Worm (Caenorhabditis elegans) whole organism, L3 larva: ENCODE measurements around the gene Y43F4A.4.

Experiments
- R02D3.7 ChIP-seq: fragments of 150-350 bp; optimal IDR thresholded peaks from 2 replicates; lab custom pipeline; 2014; ENCODE audit warnings: missing biosample characterization, missing genetic modification characterization
- ZK546.5 ChIP-seq: sonication (generic microtip); optimal IDR thresholded peaks from 2 replicates; lab custom pipeline; 2017; ENCODE audit warnings: missing biosample characterization, missing genetic modification characterization
- aly-2 ChIP-seq: fragments of 150-350 bp; optimal IDR thresholded peaks from 2 replicates; lab custom pipeline; 2014; ENCODE audit warnings: missing biosample characterization, missing genetic modification characterization
- ama-1 ChIP-seq: fragments of 150-350 bp; optimal IDR thresholded peaks from 2 replicates; lab custom pipeline; 2018
- ceh-16 ChIP-seq: sonication (generic microtip); optimal IDR thresholded peaks from 2 replicates; lab custom pipeline; 2017; ENCODE audit warnings: missing biosample characterization, missing genetic modification characterization
- ceh-28 ChIP-seq: fragments of 150-350 bp; optimal IDR thresholded peaks from 2 replicates; lab custom pipeline; 2014; ENCODE audit warnings: missing biosample characterization, missing genetic modification reagents, missing genetic modification characterization
- ceh-82 ChIP-seq: fragments of 150-350 bp; optimal IDR thresholded peaks from 2 replicates; lab custom pipeline; 2014; ENCODE audit warnings: missing biosample characterization, missing genetic modification characterization
- ceh-9 ChIP-seq: sonication (generic microtip); optimal IDR thresholded peaks from 2 replicates; lab custom pipeline; 2018; ENCODE audit warnings: missing biosample characterization, missing genetic modification characterization
- daf-12 ChIP-seq: fragments of 150-350 bp; optimal IDR thresholded peaks from 2 replicates; lab custom pipeline; 2014; ENCODE audit warnings: missing biosample characterization, missing genetic modification reagents, missing genetic modification characterization
- egl-27 ChIP-seq: sonication (generic microtip); optimal IDR thresholded peaks from 4 replicates; lab custom pipeline; 2017; ENCODE audit warnings: missing biosample characterization, missing genetic modification reagents, missing genetic modification characterization
- egl-5 ChIP-seq: fragments of 150-350 bp; optimal IDR thresholded peaks from 2 replicates; lab custom pipeline; 2017; ENCODE audit warnings: missing biosample characterization, missing genetic modification reagents, missing genetic modification characterization, inconsistent platforms
- elt-1 ChIP-seq: fragments of 150-350 bp; optimal IDR thresholded peaks from 2 replicates; lab custom pipeline; 2014; ENCODE audit warnings: missing biosample characterization, missing genetic modification characterization
- elt-2 ChIP-seq: sonication (generic microtip); optimal IDR thresholded peaks from 2 replicates; lab custom pipeline; 2016; ENCODE audit warnings: missing genetic modification reagents, mild to moderate bottlenecking, missing genetic modification characterization, missing compliant biosample characterization
- elt-3 ChIP-seq, 3 experiments: fragments of 150-350 bp in 1 of 3; sonication (generic microtip) in 2 of 3; optimal IDR thresholded peaks; 2 replicates in 2 of 3; 4 replicates in 1 of 3; lab custom pipeline; 2014 to 2017; ENCODE audit warnings: missing biosample characterization in 3 of 3, missing genetic modification characterization in 3 of 3
- eor-1 ChIP-seq, 2 experiments: fragments of 150-350 bp; optimal IDR thresholded peaks; 2 replicates each; lab custom pipeline; 2014 to 2018; ENCODE audit warnings: missing biosample characterization in 2 of 2, missing genetic modification characterization in 2 of 2
- fkh-10 ChIP-seq: sonication (generic microtip); optimal IDR thresholded peaks from 2 replicates; lab custom pipeline; 2017; ENCODE audit warnings: missing biosample characterization, missing genetic modification reagents, missing genetic modification characterization
- fkh-2 ChIP-seq: fragments of 150-350 bp; optimal IDR thresholded peaks from 2 replicates; lab custom pipeline; 2014; ENCODE audit warnings: missing biosample characterization, missing genetic modification reagents, missing genetic modification characterization
- hmg-11 ChIP-seq: sonication (generic microtip); optimal IDR thresholded peaks from 2 replicates; lab custom pipeline; 2016; ENCODE audit warnings: missing genetic modification characterization, missing compliant biosample characterization
- jun-1 ChIP-seq: fragments of 150-350 bp; optimal IDR thresholded peaks from 2 replicates; lab custom pipeline; 2014; ENCODE audit warnings: missing biosample characterization, missing genetic modification reagents, missing genetic modification characterization
- lin-15B ChIP-seq: fragments of 150-350 bp; optimal IDR thresholded peaks from 2 replicates; lab custom pipeline; 2014; ENCODE audit warnings: missing biosample characterization, missing genetic modification characterization
- lin-39 ChIP-seq: fragments of 150-350 bp; optimal IDR thresholded peaks from 2 replicates; lab custom pipeline; 2018; ENCODE audit warnings: missing biosample characterization, missing genetic modification reagents, missing genetic modification characterization
- lsy-12 ChIP-seq: sonication (generic microtip); optimal IDR thresholded peaks from 2 replicates; lab custom pipeline; 2016; ENCODE audit warnings: mild to moderate bottlenecking, missing genetic modification characterization, missing compliant biosample characterization
- mdl-1 ChIP-seq: fragments of 150-350 bp; optimal IDR thresholded peaks from 2 replicates; lab custom pipeline; 2014; ENCODE audit warnings: missing biosample characterization, missing genetic modification characterization
- mml-1 ChIP-seq: fragments of 150-350 bp; sonication (generic microtip); optimal IDR thresholded peaks from 3 replicates; lab custom pipeline; 2014; ENCODE audit warnings: missing biosample characterization, missing genetic modification characterization
- nfya-1 ChIP-seq: sonication (generic microtip); optimal IDR thresholded peaks from 2 replicates; lab custom pipeline; 2017; ENCODE audit warnings: missing genetic modification characterization, mild to moderate bottlenecking, missing compliant biosample characterization, antibody characterized with exemption, moderate library complexity; ENCODE audit not compliant: insufficient read depth
- nhr-11 ChIP-seq: fragments of 150-350 bp; optimal IDR thresholded peaks from 2 replicates; lab custom pipeline; 2014; ENCODE audit warnings: missing biosample characterization, missing genetic modification characterization
- nhr-12 ChIP-seq: fragments of 150-350 bp; optimal IDR thresholded peaks from 2 replicates; lab custom pipeline; 2014; ENCODE audit warnings: missing biosample characterization, missing genetic modification characterization
- nhr-23 ChIP-seq: fragments of 150-350 bp; optimal IDR thresholded peaks from 2 replicates; lab custom pipeline; 2014; ENCODE audit warnings: missing biosample characterization, missing genetic modification reagents, missing genetic modification characterization
- nhr-237 ChIP-seq: fragments of 150-350 bp; optimal IDR thresholded peaks from 2 replicates; lab custom pipeline; 2014; ENCODE audit warnings: missing biosample characterization, missing genetic modification characterization
- nhr-28 ChIP-seq: fragments of 150-350 bp; optimal IDR thresholded peaks from 2 replicates; lab custom pipeline; 2014; ENCODE audit warnings: missing biosample characterization, missing genetic modification characterization
- nhr-43 ChIP-seq: sonication (generic microtip); optimal IDR thresholded peaks from 2 replicates; lab custom pipeline; 2016; ENCODE audit warnings: mild to moderate bottlenecking, missing genetic modification characterization, missing compliant biosample characterization; ENCODE audit not compliant: poor library complexity, severe bottlenecking
- nhr-67 ChIP-seq: fragments of 150-350 bp; optimal IDR thresholded peaks from 2 replicates; lab custom pipeline; 2014; ENCODE audit warnings: missing biosample characterization, missing genetic modification characterization
- nhr-76 ChIP-seq: fragments of 150-350 bp; sonication (generic microtip); optimal IDR thresholded peaks from 5 replicates; lab custom pipeline; 2014; ENCODE audit warnings: missing biosample characterization, missing genetic modification characterization
- nhr-77 ChIP-seq: fragments of 150-350 bp; optimal IDR thresholded peaks from 2 replicates; lab custom pipeline; 2014; ENCODE audit warnings: missing biosample characterization, missing genetic modification characterization
- pha-4 ChIP-seq: fragments of 150-350 bp; optimal IDR thresholded peaks from 2 replicates; lab custom pipeline; 2014; ENCODE audit warnings: missing biosample characterization, missing genetic modification reagents, missing genetic modification characterization
- pqm-1 ChIP-seq: fragments of 150-350 bp; optimal IDR thresholded peaks from 2 replicates; lab custom pipeline; 2017; ENCODE audit warnings: missing biosample characterization, missing genetic modification characterization, inconsistent platforms
- skn-1 ChIP-seq: fragments of 150-350 bp; optimal IDR thresholded peaks from 2 replicates; lab custom pipeline; 2014; ENCODE audit warnings: missing biosample characterization, missing genetic modification characterization
- snpc-4 ChIP-seq: fragments of 150-350 bp; optimal IDR thresholded peaks from 2 replicates; lab custom pipeline; 2014; ENCODE audit warnings: missing biosample characterization, missing genetic modification characterization
- tbx-2 ChIP-seq: sonication (generic microtip); optimal IDR thresholded peaks from 2 replicates; lab custom pipeline; 2016; ENCODE audit warnings: mild to moderate bottlenecking, missing genetic modification characterization, missing compliant biosample characterization
- unc-39 ChIP-seq: sonication (generic microtip); optimal IDR thresholded peaks from 4 replicates; lab custom pipeline; 2017; ENCODE audit warnings: missing biosample characterization, missing genetic modification characterization
- unc-62 ChIP-seq: fragments of 150-350 bp; sonication (generic microtip); optimal IDR thresholded peaks from 4 replicates; lab custom pipeline; 2014; ENCODE audit warnings: missing biosample characterization, missing genetic modification reagents, missing genetic modification characterization
- zag-1 ChIP-seq: fragments of 150-350 bp; optimal IDR thresholded peaks from 2 replicates; lab custom pipeline; 2014; ENCODE audit warnings: missing biosample characterization, missing genetic modification characterization
- ztf-4 ChIP-seq: fragments of 150-350 bp; optimal IDR thresholded peaks from 2 replicates; lab custom pipeline; 2014; ENCODE audit warnings: missing biosample characterization, missing genetic modification characterization

The Y43F4A.4 gene

ce11 chrIII:13270896-13271295, 25.5 kb downstream of the Y43F4A.4 start:
- peak; percentile 23 for TF ChIP-seq lin-39 (tag; lab: Kevin White, UChicago)
- TF ChIP-seq R02D3.7 (tag; lab: Kevin White, UChicago) = no peak
- no peak for TF ChIP-seq elt-2 (tag; lab: Kevin White, UChicago)
- no peak for TF ChIP-seq ztf-4 (tag; lab: Kevin White, UChicago)
- no peak for TF ChIP-seq elt-1 (tag; lab: Kevin White, UChicago)
- peak; percentile 62 for TF ChIP-seq fkh-10 (GFP tag; lab: Kevin White, UChicago)
- no peak for TF ChIP-seq mdl-1
- TF ChIP-seq nhr-28 (tag; lab: Kevin White, UChicago) = no peak
- peak; percentile 64 for TF ChIP-seq nfya-1 (tag; lab: Kevin White, UChicago)
- TF ChIP-seq fkh-2 (tag; lab: Kevin White, UChicago) = no peak

- no peak for TF ChIP-seq elt-2 (tag; lab: Kevin White, UChicago)
- TF ChIP-seq nfya-1 (tag; lab: Kevin White, UChicago) = no peak
- no peak for TF ChIP-seq R02D3.7 (tag; lab: Kevin White, UChicago)
- TF ChIP-seq ztf-4 (tag; lab: Kevin White, UChicago) = no peak
- no peak for TF ChIP-seq nhr-237 (tag; lab: Kevin White, UChicago)
- no peak for TF ChIP-seq ceh-28 (tag; lab: Kevin White, UChicago)
- no peak for TF ChIP-seq lin-39 (tag; lab: Kevin White, UChicago)
- no peak for TF ChIP-seq tbx-2 (tag; lab: Kevin White, UChicago)
- TF ChIP-seq ceh-82 (tag; lab: Kevin White, UChicago) = no peak
- TF ChIP-seq ama-1 (lab: Kevin White, UChicago) = no peak
- TF ChIP-seq pha-4 = no peak
- no peak for TF ChIP-seq nhr-11 (tag; lab: Kevin White, UChicago)
- TF ChIP-seq lsy-12 (tag; lab: Kevin White, UChicago) = no peak
- TF ChIP-seq snpc-4 (tag; lab: Kevin White, UChicago) = no peak
- TF ChIP-seq nhr-12 (tag; lab: Kevin White, UChicago) = no peak
- no peak for TF ChIP-seq mml-1 (tag; lab: Kevin White, UChicago)
- TF ChIP-seq, all 47 proteins: peak for 0
Observed at ce11 chrIII:13272227-13272626, 26.8 kb downstream of the Y43F4A.4 start.

DNA sequence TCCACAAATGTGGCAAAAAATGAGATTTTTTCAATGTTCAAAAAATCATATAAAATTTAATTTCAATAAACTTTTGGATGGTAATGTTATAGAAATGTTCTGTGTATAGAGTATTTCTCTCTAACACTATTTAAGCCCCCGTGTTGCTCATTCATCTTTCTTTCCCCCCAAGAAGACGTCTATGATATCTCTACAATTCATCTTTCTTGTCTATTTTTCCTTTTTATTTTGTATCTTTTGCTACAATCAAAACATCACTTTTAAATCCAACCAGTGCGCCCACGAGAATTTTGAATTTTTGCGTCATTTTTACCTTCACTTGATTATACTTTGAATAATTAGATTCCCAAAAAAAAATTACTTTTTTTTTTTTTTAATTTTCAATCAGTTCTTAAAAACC, 27.4 kb downstream of the Y43F4A.4 start:
- TF ChIP-seq ceh-82 (tag; lab: Kevin White, UChicago) (no peak), elt-1 (tag; lab: Kevin White, UChicago) (peak; percentile 88)

DNA sequence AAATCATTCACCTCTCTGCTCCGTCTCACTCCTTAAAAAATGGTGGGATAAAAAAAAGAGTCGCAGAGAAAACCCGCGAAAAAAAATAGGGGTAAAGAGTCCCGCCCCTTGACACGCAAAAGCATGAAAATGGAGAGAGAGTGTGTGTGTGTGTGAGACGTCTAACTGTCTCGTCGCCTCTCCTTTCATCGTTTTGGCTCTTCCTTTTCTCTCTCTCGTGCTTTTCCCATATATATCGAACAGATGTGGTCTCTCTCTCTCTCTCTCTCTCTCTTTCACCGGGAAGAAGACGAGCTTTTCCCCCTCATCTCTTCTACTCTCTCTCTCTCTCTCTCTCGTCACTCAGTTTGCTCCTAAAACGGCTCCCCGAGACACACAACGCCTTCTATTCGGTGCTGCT, 30.4 kb downstream of the Y43F4A.4 start:
- peak; percentile 55 for TF ChIP-seq nhr-11 (tag; lab: Kevin White, UChicago)
- TF ChIP-seq jun-1 = peak; percentile 37
- no peak for TF ChIP-seq daf-12 (tag; lab: Kevin White, UChicago)
- no peak for TF ChIP-seq eor-1 (tag; optimal IDR thresholded peaks at IDR 0.05; lab: Kevin White, UChicago)
- TF ChIP-seq nhr-77 (tag; lab: Kevin White, UChicago) = no peak
- peak; percentile 58 for TF ChIP-seq lsy-12 (tag; lab: Kevin White, UChicago)
- TF ChIP-seq tbx-2 (tag; lab: Kevin White, UChicago) = peak; percentile 58
- no peak for TF ChIP-seq nhr-23 (tag; lab: Kevin White, UChicago)
- no peak for TF ChIP-seq unc-39 (tag; lab: Kevin White, UChicago)
- no peak for TF ChIP-seq nhr-43 (tag; lab: Kevin White, UChicago)
- TF ChIP-seq nhr-67 = no peak
- TF ChIP-seq elt-1 (tag; lab: Kevin White, UChicago) = peak; percentile 21
- no peak for TF ChIP-seq elt-3 (tag; optimal IDR thresholded peaks at IDR 0.05; lab: Kevin White, UChicago)
- TF ChIP-seq ZK546.5 = no peak
- TF ChIP-seq mdl-1 = peak; percentile 27
- no peak for TF ChIP-seq egl-5 (tag; lab: Kevin White, UChicago)
- TF ChIP-seq elt-2 (tag; lab: Kevin White, UChicago) = peak; percentile 48
- TF ChIP-seq ceh-9 = no peak
- no peak for TF ChIP-seq nhr-12 (tag; lab: Kevin White, UChicago)
- TF ChIP-seq aly-2 (tag; lab: Kevin White, UChicago) = no peak
- TF ChIP-seq fkh-10 (GFP tag; lab: Kevin White, UChicago) = peak; percentile 66
- peak; percentile 69 for TF ChIP-seq skn-1 (tag; lab: Kevin White, UChicago)
- TF ChIP-seq hmg-11 (tag; lab: Kevin White, UChicago) = peak; percentile 94
- TF ChIP-seq lin-15B = peak; percentile 32
- no peak for TF ChIP-seq mml-1 (tag; lab: Kevin White, UChicago)
- no peak for TF ChIP-seq nhr-76 (tag; lab: Kevin White, UChicago)
- TF ChIP-seq unc-62 (GFP tag; lab: Kevin White, UChicago) = peak; percentile 50
- no peak for TF ChIP-seq nhr-237 (tag; lab: Kevin White, UChicago)
- TF ChIP-seq pha-4 = peak; percentile 27
- TF ChIP-seq zag-1 (tag; lab: Kevin White, UChicago) = no peak
- peak; percentile 90 for TF ChIP-seq lin-39 (tag; lab: Kevin White, UChicago)
- TF ChIP-seq egl-27 (tag; lab: Kevin White, UChicago) = no peak
- TF ChIP-seq ceh-82 (tag; lab: Kevin White, UChicago) = no peak
- no peak for TF ChIP-seq ztf-4 (tag; lab: Kevin White, UChicago)
- peak; percentile 43 for TF ChIP-seq snpc-4 (tag; lab: Kevin White, UChicago)
- no peak for TF ChIP-seq nhr-28 (tag; lab: Kevin White, UChicago)
- peak; percentile 53 for TF ChIP-seq pqm-1 (tag; lab: Kevin White, UChicago)
- TF ChIP-seq nfya-1 (tag; lab: Kevin White, UChicago) = peak; percentile 74
- no peak for TF ChIP-seq ceh-16 (tag; lab: Kevin White, UChicago)
- peak; percentile 32 for TF ChIP-seq R02D3.7 (tag; lab: Kevin White, UChicago)
